Worm (Caenorhabditis elegans) whole organism, mixed stage, embryonic: Measurements from ENCODE around the gene C37C3.9.
A peak's percentile ranks its signal among the peaks of the same experiment; 100 is the strongest.

Experiments used
- M03D4.4 ChIP-seq: sonication (generic microtip); optimal IDR thresholded peaks from 2 replicates; lab custom pipeline; 2017; ENCODE audit warnings: mild to moderate bottlenecking, missing genetic modification characterization, missing compliant biosample characterization
- blmp-1 ChIP-seq: fragments of 150-350 bp; optimal IDR thresholded peaks from 2 replicates; lab custom pipeline; 2014; ENCODE audit warnings: missing biosample characterization, missing genetic modification characterization
- ceh-83 ChIP-seq: fragments of 200-800 bp; sonication (Bioruptor generic); optimal IDR thresholded peaks from 2 replicates; lab custom pipeline; 2018; ENCODE audit warnings: mild to moderate bottlenecking, missing genetic modification characterization, missing compliant biosample characterization
- drap-1 ChIP-seq: fragments of 200-800 bp; sonication (Bioruptor generic); optimal IDR thresholded peaks from 3 replicates; lab custom pipeline; 2018; ENCODE audit warnings: mild to moderate bottlenecking, missing genetic modification characterization, missing compliant biosample characterization
- elt-3 ChIP-seq: fragments of 150-350 bp; optimal IDR thresholded peaks from 2 replicates; lab custom pipeline; 2014; ENCODE audit warnings: missing biosample characterization, missing genetic modification characterization
- hlh-1 ChIP-seq: fragments of 150-350 bp; optimal IDR thresholded peaks from 2 replicates; lab custom pipeline; 2014; ENCODE audit warnings: missing biosample characterization, missing genetic modification reagents, missing genetic modification characterization
- lin-13 ChIP-seq: fragments of 150-350 bp; optimal IDR thresholded peaks from 2 replicates; lab custom pipeline; 2014; ENCODE audit warnings: missing biosample characterization, missing genetic modification characterization
- lin-32 ChIP-seq: fragments of 200-800 bp; sonication (Bioruptor generic); optimal IDR thresholded peaks from 2 replicates; lab custom pipeline; 2018; ENCODE audit warnings: mild to moderate bottlenecking, missing genetic modification characterization, missing compliant biosample characterization
- lsy-2 ChIP-seq: fragments of 150-350 bp; optimal IDR thresholded peaks from 2 replicates; lab custom pipeline; 2014; ENCODE audit warnings: missing biosample characterization, missing genetic modification characterization
- mab-5 ChIP-seq: fragments of 150-350 bp; optimal IDR thresholded peaks from 2 replicates; lab custom pipeline; 2014; ENCODE audit warnings: missing biosample characterization, missing genetic modification characterization
- mep-1 ChIP-seq: fragments of 150-350 bp; optimal IDR thresholded peaks from 2 replicates; lab custom pipeline; 2017; ENCODE audit warnings: missing biosample characterization, missing genetic modification reagents, missing genetic modification characterization, inconsistent platforms
- mls-2 ChIP-seq: sonication (generic microtip); optimal IDR thresholded peaks from 2 replicates; lab custom pipeline; 2016; ENCODE audit warnings: mild to moderate bottlenecking, missing genetic modification characterization, moderate library complexity, missing compliant biosample characterization
- nhr-12 ChIP-seq: fragments of 150-350 bp; optimal IDR thresholded peaks from 2 replicates; lab custom pipeline; 2014; ENCODE audit warnings: missing biosample characterization, missing genetic modification characterization
- nhr-2 ChIP-seq: fragments of 150-350 bp; optimal IDR thresholded peaks from 2 replicates; lab custom pipeline; 2014; ENCODE audit warnings: missing biosample characterization, missing genetic modification characterization
- nhr-237 ChIP-seq: fragments of 150-350 bp; optimal IDR thresholded peaks from 2 replicates; lab custom pipeline; 2014; ENCODE audit warnings: missing biosample characterization, missing genetic modification characterization
- nhr-28 ChIP-seq: fragments of 150-350 bp; optimal IDR thresholded peaks from 2 replicates; lab custom pipeline; 2014; ENCODE audit warnings: missing biosample characterization, missing genetic modification characterization
- nhr-76 ChIP-seq: sonication (generic microtip); optimal IDR thresholded peaks from 2 replicates; lab custom pipeline; 2017; ENCODE audit warnings: missing biosample characterization, missing genetic modification characterization
- snpc-4 ChIP-seq: fragments of 150-350 bp; optimal IDR thresholded peaks from 2 replicates; lab custom pipeline; 2014; ENCODE audit warnings: missing biosample characterization, missing genetic modification characterization
- unc-39 ChIP-seq: fragments of 150-350 bp; optimal IDR thresholded peaks from 2 replicates; lab custom pipeline; 2014; ENCODE audit warnings: missing biosample characterization, missing genetic modification characterization
- unc-62 ChIP-seq: fragments of 150-350 bp; optimal IDR thresholded peaks from 2 replicates; lab custom pipeline; 2014; ENCODE audit warnings: missing biosample characterization, missing genetic modification reagents, missing genetic modification characterization
- zip-8 ChIP-seq: fragments of 150-350 bp; optimal IDR thresholded peaks from 2 replicates; lab custom pipeline; 2014; ENCODE audit warnings: missing biosample characterization, missing genetic modification characterization
- ztf-11 ChIP-seq: fragments of 150-350 bp; optimal IDR thresholded peaks from 2 replicates; lab custom pipeline; 2014; ENCODE audit warnings: missing biosample characterization, missing genetic modification characterization

Gene C37C3.9

ce11 chrV:7804801-7805163 lies 49.7 kb downstream of the C37C3.9 start, which contains the start of gene xpo-1:
Gene xpo-1 (plus strand): TSS chrV:7805064.
- TF ChIP-seq unc-62 (GFP tag; lab: Kevin White, UChicago) = no peak
- no peak for TF ChIP-seq lin-32 (GFP tag; lab: Kevin White, UChicago)
- TF ChIP-seq ceh-83 (GFP tag; lab: Kevin White, UChicago) = no peak
- no peak for TF ChIP-seq drap-1
- TF ChIP-seq mls-2 = no peak
- TF ChIP-seq nhr-2 (tag; lab: Kevin White, UChicago) = no peak
- no peak for TF ChIP-seq ztf-11 (tag; lab: Kevin White, UChicago)
- TF ChIP-seq elt-3 = no peak
- no peak for TF ChIP-seq blmp-1 (tag; lab: Kevin White, UChicago)
- TF ChIP-seq mab-5 (tag; lab: Kevin White, UChicago) = no peak
- no peak for TF ChIP-seq unc-39
- no peak for TF ChIP-seq M03D4.4 (tag; lab: Kevin White, UChicago)
- no peak for TF ChIP-seq mep-1
- TF ChIP-seq zip-8 (tag; lab: Kevin White, UChicago) = no peak
- TF ChIP-seq nhr-28 = no peak

DNA sequence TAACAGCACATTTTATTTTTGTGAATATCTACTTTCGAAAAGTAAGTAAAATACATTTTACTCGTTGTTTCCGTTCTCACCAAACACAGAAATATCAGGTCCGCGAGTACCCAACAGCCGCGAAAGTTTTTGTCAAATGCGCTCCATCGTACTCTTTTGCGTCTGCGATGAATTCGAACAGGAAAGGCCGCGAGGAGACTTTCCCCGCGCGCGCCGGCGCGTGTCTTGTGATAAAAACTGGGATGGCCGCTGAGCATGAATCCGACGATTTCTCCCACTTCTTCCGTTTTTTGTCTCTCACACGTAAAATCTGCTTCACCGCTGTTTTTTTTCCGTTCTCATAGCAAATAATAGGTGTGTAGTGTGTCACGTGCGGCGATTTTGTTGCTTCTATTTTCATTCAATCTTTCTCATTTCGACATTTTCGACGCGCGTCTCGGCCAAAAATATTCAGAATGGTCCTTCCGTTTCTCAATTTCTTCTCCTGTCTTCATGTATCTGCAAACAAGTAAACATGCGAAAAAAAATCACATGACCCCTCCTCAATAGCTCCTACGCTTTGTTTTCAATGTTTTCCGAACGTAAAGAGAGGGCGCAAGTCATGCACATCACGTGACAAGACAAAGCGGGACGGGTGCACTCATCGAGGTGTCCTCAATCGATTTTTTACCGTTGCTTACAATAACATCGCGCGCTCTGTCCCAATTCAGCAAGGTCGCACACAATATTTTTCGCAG lies 50.3 kb downstream of the C37C3.9 start, which contains the start of gene uvs-1:
TSS of gene uvs-1 (minus strand) at position 145 of the 737 bp plus-strand sequence.
- TF ChIP-seq hlh-1 (peak; percentile 62), lin-13 (tag; lab: Kevin White, UChicago) (no peak), mep-1 (peak; percentile 14), unc-39 (no peak), nhr-76 (tag; lab: Kevin White, UChicago) (no peak), lin-32 (GFP tag; lab: Kevin White, UChicago) (no peak), zip-8 (tag; lab: Kevin White, UChicago) (no peak), lsy-2 (peak; percentile 23), snpc-4 (tag; lab: Kevin White, UChicago) (no peak)

DNA sequence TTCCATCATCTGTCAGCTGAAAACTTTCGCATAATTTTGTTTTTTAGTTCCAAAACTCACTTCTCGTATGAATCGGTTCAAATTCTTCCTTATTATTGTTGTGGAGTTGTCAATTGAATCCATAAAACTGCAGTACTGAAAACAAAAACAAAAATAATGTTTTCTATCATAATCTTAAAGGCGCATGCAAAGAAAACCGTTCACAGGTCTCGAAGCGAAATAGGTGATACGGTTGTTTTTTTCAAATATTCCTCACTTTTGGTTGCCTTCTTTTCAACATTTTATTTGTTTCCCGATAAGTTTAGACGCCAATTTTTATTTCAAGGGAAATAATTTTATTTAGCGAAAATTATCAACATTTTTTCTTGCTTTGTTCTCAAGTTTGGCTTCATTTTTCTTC lies 50.9 kb downstream of the C37C3.9 start:
- TF ChIP-seq nhr-76 (tag; lab: Kevin White, UChicago) (no peak), hlh-1 (no peak), elt-3 (no peak), nhr-12 (tag; lab: Kevin White, UChicago) (no peak), nhr-237 (tag; lab: Kevin White, UChicago) (no peak), ztf-11 (tag; lab: Kevin White, UChicago) (no peak), mep-1 (no peak)
- TF ChIP-seq, all 35 proteins: peak for 0
